Worm (Caenorhabditis elegans) whole organism, dauer: ENCODE measurements around the gene F16B3.3.

ENCODE experiments used
- unc-62 ChIP-seq: sonication (generic microtip); optimal IDR thresholded peaks from 2 replicates; lab custom pipeline; 2017; ENCODE audit warnings: missing biosample characterization, missing genetic modification reagents, missing genetic modification characterization

Gene F16B3.3

DNA sequence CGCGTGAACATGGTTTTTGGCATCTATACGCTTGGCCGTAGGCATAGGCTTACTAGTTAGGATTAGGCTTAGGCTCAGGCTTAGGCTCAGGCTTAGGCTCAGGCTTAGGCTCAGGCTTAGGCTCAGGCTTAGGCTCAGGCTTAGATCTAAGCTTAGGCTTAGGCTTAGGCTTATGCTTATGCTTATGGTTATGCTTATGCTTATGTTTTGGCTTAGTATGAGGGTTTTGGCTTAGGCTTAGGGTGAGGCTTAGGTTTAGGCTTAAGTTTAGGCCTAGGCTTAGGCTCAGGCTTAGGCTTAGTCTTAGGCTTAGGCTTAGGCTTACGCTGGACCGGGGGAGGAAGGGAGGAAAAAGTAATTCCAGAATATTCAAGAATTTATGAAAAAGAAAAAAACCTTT, 11.9 kb downstream of the F16B3.3 start:
- TF ChIP-seq unc-62 (GFP tag; lab: Kevin White, UChicago) = no peak

DNA sequence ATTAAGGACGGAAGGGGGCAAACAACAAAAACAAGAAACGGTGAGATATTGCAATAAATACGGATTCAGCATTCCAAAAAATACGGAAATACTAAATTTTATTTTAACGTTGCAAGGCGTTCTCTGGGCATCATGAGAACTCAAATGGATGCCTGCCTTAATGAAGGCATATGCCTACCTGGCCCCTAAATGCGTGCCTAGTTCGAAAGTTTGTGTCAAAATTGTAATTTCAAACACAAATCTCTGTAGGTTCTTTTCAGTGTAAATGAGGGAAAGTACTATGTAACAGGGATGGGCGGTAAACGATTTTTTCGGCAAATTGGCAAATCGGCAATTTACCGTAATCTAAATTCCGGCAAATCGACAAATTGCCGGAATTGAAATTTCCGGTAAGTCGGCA, 15.6 kb downstream of the F16B3.3 start:
- TF ChIP-seq unc-62 (GFP tag; lab: Kevin White, UChicago) = no peak

DNA sequence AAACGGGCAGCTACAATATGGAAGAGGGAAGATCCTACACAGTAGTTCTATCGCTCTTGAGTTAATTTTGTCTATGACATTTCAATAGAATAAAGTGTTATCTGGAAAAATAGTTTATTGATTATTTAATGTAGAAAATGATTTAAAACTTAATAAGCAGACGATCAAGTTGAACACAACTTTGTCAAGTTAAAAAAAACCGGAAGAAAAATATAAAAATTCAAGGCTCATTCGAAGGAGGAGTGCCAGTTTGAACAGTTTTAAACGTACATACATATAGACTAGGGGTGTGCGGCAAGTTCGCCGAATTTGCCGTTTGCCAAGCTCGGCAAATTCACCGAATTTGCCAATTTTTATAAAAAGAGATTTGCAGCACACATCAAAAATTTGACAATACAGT, 18.5 kb downstream of the F16B3.3 start, which contains the start of gene egl-2:
Gene egl-2 (minus strand): TSS at position 101 of the 400 bp plus-strand sequence.
- TF ChIP-seq unc-62 (GFP tag; lab: Kevin White, UChicago) = no peak

DNA sequence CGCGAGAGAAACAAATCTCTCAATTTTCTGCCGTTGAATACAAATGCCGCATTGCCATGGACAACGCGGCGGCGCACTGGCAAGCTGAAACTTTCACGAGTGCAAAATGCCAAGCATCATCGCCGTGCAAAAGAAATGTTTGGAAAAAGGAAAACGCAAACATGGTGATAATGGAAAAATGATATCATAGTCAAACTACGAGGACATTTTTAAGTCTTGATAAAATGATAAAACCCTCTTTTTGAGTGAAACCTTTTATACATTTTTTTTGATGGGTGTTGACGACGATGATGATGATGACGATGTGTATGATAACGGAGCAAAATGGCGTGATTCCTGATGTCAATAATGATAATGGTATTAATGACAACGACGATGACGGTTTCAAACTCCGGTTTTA, 30.4 kb downstream of the F16B3.3 start:
- no peak for TF ChIP-seq unc-62 (GFP tag; lab: Kevin White, UChicago)

DNA sequence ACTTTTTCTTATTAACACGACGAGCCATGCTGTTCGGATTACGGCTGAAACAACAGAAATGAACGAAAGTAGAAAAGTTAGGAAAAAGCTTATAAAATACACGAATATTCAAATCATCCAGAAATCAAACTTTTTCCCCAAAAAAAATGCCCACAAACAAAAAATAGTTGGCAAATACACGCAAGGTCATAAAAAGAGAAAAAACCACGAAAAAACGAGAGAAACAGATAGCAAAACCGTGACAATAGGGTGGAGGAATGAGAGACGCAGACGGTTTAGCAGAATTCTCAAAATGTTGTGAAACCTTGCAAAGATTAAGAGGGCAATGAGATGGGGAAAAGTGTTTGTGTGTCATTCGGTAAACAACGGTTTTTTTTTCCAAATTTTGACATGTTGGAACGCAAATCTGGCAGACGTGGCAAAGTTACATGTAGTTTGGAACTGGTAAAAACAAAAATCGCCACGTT, 32.0 kb downstream of the F16B3.3 start, which contains the start of gene tank-1:
Gene tank-1 (minus strand): TSS at position 51 of the 467 bp plus-strand sequence.
- TF ChIP-seq unc-62 (GFP tag; lab: Kevin White, UChicago) = no peak

DNA sequence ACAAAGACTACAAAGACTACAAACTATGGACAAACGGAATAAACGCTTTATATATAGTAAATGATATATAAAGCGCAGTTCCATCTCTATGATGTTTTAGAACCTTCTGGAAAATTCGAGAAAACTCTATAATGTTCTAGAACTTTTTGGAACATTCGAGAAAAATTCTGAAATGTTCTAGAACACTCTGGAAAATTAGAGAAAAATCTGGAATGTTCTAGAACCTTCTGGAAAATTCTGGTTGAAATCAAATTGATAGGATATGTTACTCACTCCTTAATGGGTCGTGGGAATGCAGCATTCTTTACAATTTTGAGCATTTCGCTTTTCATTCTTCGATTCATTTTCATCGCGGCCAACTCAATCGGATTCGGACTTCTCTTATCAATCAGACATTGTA, 39.2 kb downstream of the F16B3.3 start:
- TF ChIP-seq unc-62 (GFP tag; lab: Kevin White, UChicago) = no peak

DNA sequence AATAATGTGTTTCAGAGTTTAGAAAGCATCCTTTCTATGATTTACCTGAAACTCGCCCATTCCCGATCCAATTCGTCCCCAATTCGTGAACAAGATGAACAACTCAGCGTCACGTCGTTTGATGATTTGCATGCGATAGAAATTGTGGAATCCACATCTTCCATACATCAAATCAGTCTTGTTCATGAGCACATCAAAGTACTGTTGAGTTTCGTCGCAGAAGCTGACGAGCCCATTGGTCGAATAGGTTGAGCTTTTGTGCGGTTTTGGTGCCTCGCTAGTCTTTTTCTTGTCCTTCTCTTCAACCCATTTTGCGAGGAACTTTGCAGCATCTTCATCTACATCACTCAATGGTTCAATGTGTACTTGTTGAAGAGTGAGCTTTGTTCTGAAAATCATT, 39.8 kb downstream of the F16B3.3 start:
- TF ChIP-seq unc-62 (GFP tag; lab: Kevin White, UChicago) = no peak

DNA sequence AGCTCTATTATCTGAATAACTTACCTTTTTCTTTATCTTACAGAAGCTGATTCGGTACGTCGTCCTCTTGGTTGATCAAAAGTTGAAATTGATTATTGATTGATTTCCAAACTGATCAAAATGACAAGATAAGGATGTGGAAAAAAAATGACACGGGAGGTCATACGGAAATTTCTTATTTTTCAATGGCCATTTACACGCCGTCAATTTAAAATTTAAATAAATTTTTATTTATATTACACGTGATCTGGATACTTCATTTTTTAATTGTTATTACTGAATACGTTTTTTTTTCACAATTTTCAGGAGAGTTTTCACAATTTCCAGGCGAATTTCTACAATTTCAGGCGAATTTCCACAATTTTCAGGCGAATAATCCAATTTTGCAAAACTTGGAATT, 41.8 kb downstream of the F16B3.3 start, which contains the start of gene Y75B7B.2:
Gene Y75B7B.2 (minus strand): TSS at position 101 of the 400 bp plus-strand sequence.
- no peak for TF ChIP-seq unc-62 (GFP tag; lab: Kevin White, UChicago)

DNA sequence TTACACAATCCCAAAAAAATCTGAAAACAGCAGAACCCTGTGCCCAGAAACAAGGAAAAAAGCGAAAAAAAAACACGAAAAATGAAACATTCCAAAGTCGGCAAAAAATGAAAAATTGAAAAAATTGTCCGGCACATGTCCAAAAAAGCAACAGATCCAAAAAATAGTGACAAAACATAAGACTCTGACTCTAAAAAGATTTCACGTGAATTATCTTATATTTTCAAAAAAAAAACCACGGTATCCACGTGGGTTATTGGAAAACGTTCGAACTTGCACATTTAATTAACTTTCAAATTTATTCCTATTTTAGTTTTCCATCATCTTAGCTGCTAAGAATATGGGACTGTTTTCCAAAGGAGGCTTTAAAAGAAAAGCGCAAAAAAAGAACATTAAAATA, 47.1 kb downstream of the F16B3.3 start, which contains the start of gene Y75B7B.1:
Gene Y75B7B.1 (plus strand): TSS at position 301 of the 400 bp plus-strand sequence.
- no peak for TF ChIP-seq unc-62 (GFP tag; lab: Kevin White, UChicago)

DNA sequence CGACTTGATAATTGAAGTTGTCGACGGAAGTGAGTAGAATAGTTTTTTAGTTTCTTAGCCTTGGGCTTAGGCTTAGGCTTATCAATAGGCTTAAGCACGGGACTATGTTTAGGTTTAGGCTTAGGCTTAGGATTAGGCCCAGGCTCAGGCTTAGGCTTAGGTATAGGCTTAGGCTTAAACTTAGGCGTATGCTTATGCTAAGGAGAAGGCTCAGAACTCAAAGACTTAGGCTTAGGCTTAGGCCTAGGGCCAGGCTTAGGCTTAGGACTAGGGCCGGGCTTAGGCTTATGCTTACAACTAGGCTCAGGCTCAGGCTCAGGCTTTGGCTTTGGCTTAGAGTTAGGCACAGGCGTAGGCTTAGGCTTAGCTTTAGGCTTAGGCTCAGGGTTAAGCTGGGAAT, 51.2 kb downstream of the F16B3.3 start:
- no peak for TF ChIP-seq unc-62 (GFP tag; lab: Kevin White, UChicago)
